Fruit fly (Drosophila melanogaster) whole organism: ENCODE measurements around the gene Nepl7.

Experiments used
- CG8478 ChIP-seq: fragments of >200 bp; optimal IDR thresholded peaks from 2 replicates; lab custom pipeline; 2018; ENCODE audit warnings: inconsistent platforms
- EcR ChIP-seq, 2 experiments: fragments of >200 bp; optimal IDR thresholded peaks; 2 replicates each; lab custom pipeline; 2017; ENCODE audit warnings: missing biosample characterization in 2 of 2, missing genetic modification characterization in 2 of 2, missing genetic modification reagents in 2 of 2
- psq ChIP-seq: fragments of >200 bp; optimal IDR thresholded peaks from 2 replicates; lab custom pipeline; 2017
- usp ChIP-seq: fragments of >200 bp; optimal IDR thresholded peaks from 2 replicates; lab custom pipeline; 2017; ENCODE audit warnings: missing biosample characterization, missing genetic modification characterization, mixed read lengths

DNA sequence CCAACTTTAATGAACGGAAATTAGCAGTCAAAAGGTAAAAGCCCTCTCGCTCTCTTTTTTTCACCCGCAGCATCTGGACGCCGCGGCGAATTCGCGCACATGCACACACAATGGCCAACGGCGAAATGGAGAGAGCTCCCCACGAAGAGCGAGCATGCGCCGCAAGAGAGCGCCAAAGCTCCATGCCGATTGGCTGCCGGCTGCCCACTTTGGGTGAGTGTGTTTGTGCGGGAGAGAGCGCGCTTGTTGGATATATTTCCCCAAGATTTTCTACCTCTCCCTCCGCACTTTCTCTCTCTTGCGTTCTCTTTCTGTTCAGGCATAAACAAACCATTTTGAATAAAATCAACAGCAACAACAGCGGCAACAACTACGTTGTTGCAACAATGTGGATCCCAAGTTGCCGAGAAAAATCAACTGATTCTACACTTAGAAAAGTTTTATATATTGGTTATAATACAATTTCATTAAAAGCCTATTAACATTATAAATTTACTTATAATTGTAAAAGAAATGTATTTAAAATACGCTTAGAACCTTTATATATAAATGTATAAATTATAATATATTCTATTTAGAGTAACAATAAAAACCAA is 13.7 kb downstream of the Nepl7 start:
- no peak for TF ChIP-seq EcR (GFP tag; optimal IDR thresholded peaks at IDR 0.05; lab: Kevin White, UChicago)
- TF ChIP-seq psq (lab: Kevin White, UChicago) = no peak
- TF ChIP-seq usp (GFP tag; lab: Kevin White, UChicago) = no peak
- no peak for TF ChIP-seq CG8478 (lab: Kevin White, UChicago)
